Worm (Caenorhabditis elegans) whole organism, early embryonic: Measurements from ENCODE around the gene apx-1.

Experiments used
- F13C5.2 ChIP-seq: sonication (generic microtip); optimal IDR thresholded peaks from 2 replicates; lab custom pipeline; 2017; ENCODE audit warnings: mild to moderate bottlenecking, missing genetic modification characterization, inconsistent platforms, missing compliant biosample characterization
- aly-1 ChIP-seq: sonication (generic microtip); optimal IDR thresholded peaks from 2 replicates; lab custom pipeline; 2016; ENCODE audit warnings: missing genetic modification characterization, missing compliant biosample characterization
- ama-1 ChIP-seq: fragments of 150-350 bp; optimal IDR thresholded peaks from 2 replicates; lab custom pipeline; 2014
- ceh-13 ChIP-seq: fragments of 200-800 bp; sonication (Bioruptor generic); optimal IDR thresholded peaks from 2 replicates; lab custom pipeline; 2018; ENCODE audit warnings: mild to moderate bottlenecking, missing genetic modification characterization, missing compliant biosample characterization
- ets-7 ChIP-seq: sonication (generic microtip); optimal IDR thresholded peaks from 2 replicates; lab custom pipeline; 2016; ENCODE audit warnings: missing genotype, missing genetic modification characterization, missing compliant biosample characterization
- flt-1 ChIP-seq: fragments of 200-800 bp; sonication (Bioruptor generic); IDR thresholded peaks from 2 replicates; pipeline ENCODE4 v1.3.6; 2022; ENCODE audit warnings: missing genetic modification characterization, missing compliant biosample characterization
- hmbx-1 ChIP-seq: sonication (generic microtip); optimal IDR thresholded peaks from 2 replicates; lab custom pipeline; 2016; ENCODE audit warnings: mild to moderate bottlenecking, missing genetic modification characterization, missing compliant biosample characterization
- pes-1 ChIP-seq: fragments of 200-800 bp; sonication (Bioruptor generic); IDR thresholded peaks from 2 replicates; pipeline ENCODE4 v1.3.6; 2022; ENCODE audit warnings: missing genetic modification reagents, missing genetic modification characterization, missing compliant biosample characterization
- scrt-1 ChIP-seq: fragments of 200-800 bp; sonication (Bioruptor generic); IDR thresholded peaks from 2 replicates; pipeline ENCODE4 v1.3.6; 2022; ENCODE audit warnings: missing genetic modification characterization, missing compliant biosample characterization
- tbx-37 ChIP-seq: fragments of 200-800 bp; sonication (Bioruptor generic); conservative IDR thresholded peaks from 2 replicates; pipeline ENCODE4 v1.3.6; 2022; ENCODE audit warnings: missing genetic modification reagents, missing genetic modification characterization, missing compliant biosample characterization
- tra-4 ChIP-seq: sonication (generic microtip); optimal IDR thresholded peaks from 2 replicates; lab custom pipeline; 2017; ENCODE audit warnings: missing genetic modification characterization, missing compliant biosample characterization

DNA sequence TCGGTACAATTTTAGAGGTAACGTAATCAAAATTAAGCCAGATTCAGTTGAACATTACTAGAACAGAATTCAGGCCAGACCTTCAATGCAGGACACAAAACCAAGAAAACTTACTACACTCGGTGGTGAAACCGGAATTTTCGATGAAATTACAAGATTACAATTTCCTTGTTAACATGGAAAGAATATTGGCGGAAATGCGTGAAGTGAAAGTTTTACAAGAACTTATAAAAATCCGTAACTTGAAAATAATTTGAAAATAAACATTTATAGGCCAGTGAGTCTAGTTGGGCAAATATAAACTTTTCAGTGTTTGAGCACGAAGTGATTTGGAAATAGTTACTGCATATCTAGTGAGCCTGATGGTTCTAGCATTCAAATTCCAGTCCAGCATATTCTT is 24.9 kb downstream of the apx-1 start, which contains the start of gene K08D9.6:
- TF ChIP-seq pes-1 (no peak), flt-1 (GFP tag; lab: Robert Waterston, UW) (no peak), ceh-13 (GFP tag; lab: Kevin White, UChicago) (no peak), ama-1 (lab: Kevin White, UChicago) (no peak), scrt-1 (GFP tag; lab: Robert Waterston, UW) (no peak), tra-4 (tag; lab: Kevin White, UChicago) (no peak), F13C5.2 (tag; lab: Kevin White, UChicago) (no peak), tbx-37 (GFP tag; lab: Robert Waterston, UW) (no peak), hmbx-1 (tag; lab: Kevin White, UChicago) (no peak), ets-7 (tag; lab: Kevin White, UChicago) (no peak), aly-1 (tag; lab: Kevin White, UChicago) (no peak)
